Worm (Caenorhabditis elegans): ENCODE results near the gene mfsd-11.

The mfsd-11 gene

DNA sequence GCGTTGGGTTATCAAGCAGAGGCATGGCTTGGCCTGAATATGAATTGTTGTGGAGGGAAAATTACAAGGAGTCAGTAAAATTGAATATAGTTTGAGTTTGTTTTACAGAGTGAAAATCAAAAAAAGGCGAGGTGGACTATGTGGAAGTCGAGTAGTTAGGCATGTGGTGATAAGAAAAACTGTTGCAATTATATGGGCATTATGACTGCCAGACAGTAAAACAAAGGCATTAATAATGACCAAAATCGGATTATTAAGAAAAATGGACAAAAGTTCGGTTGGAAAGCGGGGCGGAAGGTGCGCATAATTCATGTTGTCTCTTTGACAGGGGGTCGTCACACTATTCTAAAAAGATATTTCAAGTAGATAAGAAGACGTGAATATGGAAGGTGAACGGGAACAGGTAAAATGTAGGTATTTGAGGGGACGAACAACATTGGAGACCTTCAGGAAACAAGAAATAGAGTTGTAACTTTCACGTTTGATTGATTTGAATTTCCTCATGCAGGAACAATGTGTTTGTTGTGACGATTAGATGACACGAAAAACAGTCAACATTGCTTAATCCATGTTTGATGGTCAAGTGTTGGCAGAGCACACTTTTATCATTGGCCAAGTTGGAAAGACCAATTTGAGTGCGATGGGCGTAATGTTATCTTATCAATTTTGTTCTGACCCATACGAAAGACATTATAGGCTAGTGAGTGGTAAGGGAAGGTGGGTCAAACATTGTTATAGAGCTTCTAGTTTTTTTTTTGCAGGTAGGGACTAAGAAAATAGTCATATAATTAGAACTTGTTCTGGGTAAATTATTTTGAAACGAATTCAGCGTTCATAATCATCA lies at the start of gene mfsd-11:
TSS of gene mfsd-11 (minus strand) at position 51 of the 844 bp plus-strand sequence.
- TF ChIP-seq lim-7 (GFP tag; IDR thresholded peaks at IDR 0.05) (no peak), ceh-82 (tag; optimal IDR thresholded peaks at IDR 0.05) (no peak), unc-62 (GFP tag; optimal IDR thresholded peaks at IDR 0.05 in 1 of 2) (peak in 1 of 2 experiments; percentile 65), unc-62 (tag; optimal IDR thresholded peaks at IDR 0.05) (no peak), lin-1 (GFP tag; IDR thresholded peaks at IDR 0.05) (no peak), nhr-41 (GFP tag; IDR thresholded peaks at IDR 0.05) (no peak), pqm-1 (tag; optimal IDR thresholded peaks at IDR 0.05) (peak; percentile 43), nhr-28 (tag; optimal IDR thresholded peaks at IDR 0.05) (peak; percentile 13), lsy-2 (tag; optimal IDR thresholded peaks at IDR 0.05) (no peak), pha-4 (GFP tag; IDR thresholded peaks at IDR 0.05) (no peak), pha-4 (tag; optimal IDR thresholded peaks at IDR 0.05) (no peak), dmd-8 (GFP tag; IDR thresholded peaks at IDR 0.05) (no peak), fkh-10 (GFP tag; optimal IDR thresholded peaks at IDR 0.05) (no peak), tag-97 (GFP tag; IDR thresholded peaks at IDR 0.05) (no peak), hlh-11 (tag; optimal IDR thresholded peaks at IDR 0.05) (no peak), zfp-2 (tag; optimal IDR thresholded peaks at IDR 0.05) (no peak), ZK546.5 (tag; optimal IDR thresholded peaks at IDR 0.05) (no peak), mxl-3 (GFP tag; optimal IDR thresholded peaks at IDR 0.05) (no peak), jun-1 (tag; optimal IDR thresholded peaks at IDR 0.05) (no peak), ceh-32 (tag; optimal IDR thresholded peaks at IDR 0.05; ENCODE audit: poor library complexity) (no peak), set-16 (GFP tag; IDR thresholded peaks at IDR 0.05) (no peak), nhr-6 (tag; optimal IDR thresholded peaks at IDR 0.05) (no peak), dve-1 (tag; optimal IDR thresholded peaks at IDR 0.05; ENCODE audit: insufficient read depth) (no peak), Y48G9A.11 (GFP tag; IDR thresholded peaks at IDR 0.05) (no peak), snpc-1.2 (GFP tag; IDR thresholded peaks at IDR 0.05) (no peak), spr-3 (GFP tag; optimal IDR thresholded peaks at IDR 0.05) (no peak), egl-27 (tag; optimal IDR thresholded peaks at IDR 0.05) (no peak), aha-1 (tag) (no peak), saeg-2 (GFP tag; IDR thresholded peaks at IDR 0.05) (no peak), daf-16 (GFP tag; optimal IDR thresholded peaks at IDR 0.05) (no peak), daf-16 (tag; optimal IDR thresholded peaks at IDR 0.05) (peak; percentile 43), dmd-6 (GFP tag; IDR thresholded peaks at IDR 0.05) (0 out of 2 replicates have a peak, but pooled peaks have one; percentile 10), daf-8 (GFP tag; IDR thresholded peaks at IDR 0.05) (no peak)

DNA sequence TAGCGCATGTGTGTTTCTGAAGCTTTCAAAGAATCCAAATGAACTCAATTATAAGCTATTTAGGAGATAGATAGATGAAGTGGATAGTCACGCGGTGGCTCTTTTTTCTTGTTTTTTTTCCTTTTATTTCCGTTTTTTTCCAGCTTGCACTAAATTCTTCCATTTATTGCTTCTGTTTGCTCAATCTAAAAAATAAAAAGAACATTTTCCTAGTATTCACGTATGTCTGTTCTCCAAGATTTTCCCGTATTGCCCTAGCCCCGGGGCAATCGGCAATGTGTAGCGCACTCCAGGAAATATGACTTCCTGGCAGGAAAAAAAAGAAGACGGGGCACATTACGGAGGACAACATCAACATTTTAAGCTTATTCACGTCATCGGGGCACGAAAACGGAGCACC lies 47.9 kb upstream of the mfsd-11 start:
- 0 out of 2 replicates have a peak, but pooled peaks have one; percentile 0 for TF ChIP-seq set-16 (GFP tag; IDR thresholded peaks at IDR 0.05)
- no peak for TF ChIP-seq zip-2 (tag; optimal IDR thresholded peaks at IDR 0.05)
- TF ChIP-seq lin-29 (GFP tag; IDR thresholded peaks at IDR 0.05): no peak
- no peak for TF ChIP-seq nhr-11 (tag; optimal IDR thresholded peaks at IDR 0.05)
- no peak for TF ChIP-seq snpc-1.2 (GFP tag; IDR thresholded peaks at IDR 0.05)
- TF ChIP-seq unc-62 (GFP tag; optimal IDR thresholded peaks at IDR 0.05 in 1 of 2): peak in 1 of 2 experiments; percentile 47
- no peak for TF ChIP-seq unc-62 (tag; optimal IDR thresholded peaks at IDR 0.05)
- no peak for TF ChIP-seq spr-3 (GFP tag; optimal IDR thresholded peaks at IDR 0.05)
- no peak for TF ChIP-seq ztf-7 (tag; optimal IDR thresholded peaks at IDR 0.05)
- no peak for TF ChIP-seq madf-9 (GFP tag; conservative IDR thresholded peaks at IDR 0.05)

DNA sequence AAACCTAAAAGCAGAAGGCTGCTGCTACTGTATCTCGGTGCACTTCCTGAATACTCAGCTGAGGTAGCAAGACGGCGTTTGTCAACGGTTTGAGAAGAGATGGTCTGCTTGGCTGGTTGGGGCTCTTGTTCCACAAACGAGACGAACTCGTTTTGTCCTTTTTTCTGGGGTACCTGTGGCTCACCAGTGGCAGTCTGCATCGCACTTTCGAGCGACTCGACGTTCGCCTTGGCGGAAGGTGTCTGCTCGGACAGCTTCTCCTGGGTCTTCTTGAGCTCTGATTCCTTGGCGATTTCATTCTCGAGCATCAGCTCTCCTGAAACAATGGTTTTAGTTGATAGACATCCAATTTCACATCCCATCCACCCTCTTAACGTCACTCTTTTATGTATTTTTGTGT lies 47.5 kb upstream of the mfsd-11 start:
- TF ChIP-seq unc-62 (GFP tag; optimal IDR thresholded peaks at IDR 0.05 in 1 of 2): peak in 1 of 2 experiments; percentile 86
- TF ChIP-seq unc-62 (tag; optimal IDR thresholded peaks at IDR 0.05): no peak
- 0 out of 2 replicates have a peak, but pooled peaks have one; percentile 9 for TF ChIP-seq dmd-6 (GFP tag; IDR thresholded peaks at IDR 0.05)
- peak; percentile 57; the same call in 1 of the 2 replicates for TF ChIP-seq set-16 (GFP tag; IDR thresholded peaks at IDR 0.05)
- no peak for TF ChIP-seq F10B5.3 (tag; optimal IDR thresholded peaks at IDR 0.05)
- no peak for TF ChIP-seq nhr-28 (tag; optimal IDR thresholded peaks at IDR 0.05)

Data from whole organism, L4 larva.